Fruit fly (Drosophila melanogaster) whole organism, embryonic: ENCODE measurements around the gene CG5790.

Experiments used
- Ada2b ChIP-seq: fragments of 200-800 bp; sonication (Bioruptor generic); IDR thresholded peaks from 2 replicates; pipeline ENCODE4 v1.3.6; 2022; ENCODE audit warnings: missing biosample characterization, missing genetic modification characterization
- Blimp-1 ChIP-seq: fragments of 200-800 bp; sonication (Bioruptor generic); optimal IDR thresholded peaks from 3 replicates; lab custom pipeline; 2018; ENCODE audit warnings: missing biosample characterization, missing genetic modification characterization, mild to moderate bottlenecking, moderate library complexity, missing genetic modification reagents
- CG10431 ChIP-seq: fragments of 200-800 bp; sonication (Bioruptor generic); optimal IDR thresholded peaks from 3 replicates; lab custom pipeline; 2018; ENCODE audit warnings: missing biosample characterization, mild to moderate bottlenecking, missing genetic modification characterization
- CG11247 ChIP-seq: fragments of 200-800 bp; sonication (Bioruptor generic); IDR thresholded peaks from 2 replicates; pipeline ENCODE4 v1.3.6; 2022; ENCODE audit warnings: missing biosample characterization, missing genetic modification characterization
- CG12071 ChIP-seq: fragments of 200-800 bp; sonication (Bioruptor generic); optimal IDR thresholded peaks from 3 replicates; lab custom pipeline; 2018; ENCODE audit warnings: missing biosample characterization, mild to moderate bottlenecking, missing genetic modification characterization
- CG12219 ChIP-seq: fragments of 200-800 bp; sonication (Bioruptor generic); optimal IDR thresholded peaks from 3 replicates; lab custom pipeline; 2018; ENCODE audit warnings: missing biosample characterization, mild to moderate bottlenecking, missing genetic modification characterization
- CG12391 ChIP-seq: fragments of 200-800 bp; sonication (Bioruptor generic); optimal IDR thresholded peaks from 3 replicates; lab custom pipeline; 2018; ENCODE audit warnings: missing biosample characterization, mild to moderate bottlenecking, missing genetic modification characterization, moderate library complexity
- CG14965 ChIP-seq: fragments of 200-800 bp; sonication (Bioruptor generic); optimal IDR thresholded peaks from 2 replicates; lab custom pipeline; 2016; ENCODE audit warnings: missing biosample characterization, missing genetic modification characterization, borderline replicate concordance
- CG1603 ChIP-seq: fragments of 200-800 bp; sonication (Bioruptor generic); optimal IDR thresholded peaks from 2 replicates; lab custom pipeline; 2019; ENCODE audit warnings: missing biosample characterization, mild to moderate bottlenecking, missing genetic modification characterization, moderate library complexity
- CG1647 ChIP-seq: fragments of 200-800 bp; sonication (Bioruptor generic); optimal IDR thresholded peaks from 3 replicates; lab custom pipeline; 2016; ENCODE audit warnings: missing biosample characterization, missing genetic modification characterization
- CG1792 ChIP-seq: fragments of 200-800 bp; sonication (Bioruptor generic); optimal IDR thresholded peaks from 2 replicates; lab custom pipeline; 2016; ENCODE audit warnings: missing biosample characterization, missing genetic modification characterization
- CG18619 ChIP-seq: fragments of 200-800 bp; sonication (Bioruptor generic); optimal IDR thresholded peaks from 3 replicates; lab custom pipeline; 2017; ENCODE audit warnings: missing biosample characterization, mild to moderate bottlenecking, missing genetic modification characterization
- CG18764 ChIP-seq: fragments of 200-800 bp; sonication (Bioruptor generic); optimal IDR thresholded peaks from 3 replicates; lab custom pipeline; 2016; ENCODE audit warnings: missing biosample characterization, missing genetic modification characterization
- CG31365 ChIP-seq: fragments of 200-800 bp; sonication (Bioruptor generic); optimal IDR thresholded peaks from 2 replicates; lab custom pipeline; 2018; ENCODE audit warnings: missing biosample characterization, mild to moderate bottlenecking, missing genetic modification characterization
- CG3838 ChIP-seq: fragments of 200-800 bp; sonication (Bioruptor generic); optimal IDR thresholded peaks from 3 replicates; lab custom pipeline; 2016; ENCODE audit warnings: missing biosample characterization, missing genetic modification characterization
- CG4730 ChIP-seq: fragments of 200-800 bp; sonication (Bioruptor generic); IDR thresholded peaks from 2 replicates; pipeline ENCODE4 v1.3.6; 2022; ENCODE audit warnings: missing biosample characterization, missing genetic modification characterization
- CG8281 ChIP-seq: fragments of 200-800 bp; sonication (Bioruptor generic); optimal IDR thresholded peaks from 2 replicates; lab custom pipeline; 2018; ENCODE audit warnings: missing biosample characterization, mild to moderate bottlenecking, missing genetic modification characterization, moderate library complexity
- CG8765 ChIP-seq: fragments of 200-800 bp; sonication (Bioruptor generic); IDR thresholded peaks from 2 replicates; pipeline ENCODE4 v1.3.6; 2022; ENCODE audit warnings: missing biosample characterization, missing genetic modification characterization
- CG8924 ChIP-seq: fragments of 200-800 bp; optimal IDR thresholded peaks from 3 replicates; lab custom pipeline; 2019; ENCODE audit warnings: missing biosample characterization, mild to moderate bottlenecking, missing genetic modification characterization, moderate library complexity
- CG9215 ChIP-seq: fragments of 200-800 bp; sonication (Bioruptor generic); IDR thresholded peaks from 2 replicates; pipeline ENCODE4 v1.3.6; 2022; ENCODE audit warnings: missing biosample characterization, missing genetic modification characterization
- CG9437 ChIP-seq: fragments of 200-800 bp; sonication (Bioruptor generic); optimal IDR thresholded peaks from 2 replicates; lab custom pipeline; 2018; ENCODE audit warnings: missing biosample characterization, mild to moderate bottlenecking, missing genetic modification characterization
- Dek ChIP-seq: fragments of 200-800 bp; sonication (Bioruptor generic); optimal IDR thresholded peaks from 3 replicates; lab custom pipeline; 2019; ENCODE audit warnings: missing biosample characterization, mild to moderate bottlenecking, missing genetic modification characterization, moderate library complexity
- Dref ChIP-seq: fragments of 200-800 bp; sonication (Bioruptor generic); IDR thresholded peaks from 2 replicates; pipeline ENCODE4 v1.3.6; 2022; ENCODE audit warnings: missing biosample characterization, missing genetic modification characterization
- Eip74EF ChIP-seq, 2 experiments: fragments of 200-800 bp in 1 of 2; fragments of >200 bp in 1 of 2; sonication (Bioruptor generic) in 1 of 2; optimal IDR thresholded peaks; 2 replicates each; lab custom pipeline; 2017 to 2019; ENCODE audit warnings: missing biosample characterization in 2 of 2, missing genetic modification characterization in 2 of 2, mild to moderate bottlenecking in 1 of 2, moderate library complexity in 1 of 2
- Hey ChIP-seq: fragments of 200-800 bp; sonication (Bioruptor generic); optimal IDR thresholded peaks from 3 replicates; lab custom pipeline; 2018; ENCODE audit warnings: missing biosample characterization, mild to moderate bottlenecking, missing genetic modification characterization
- NFAT ChIP-seq: fragments of 200-800 bp; sonication (Bioruptor generic); IDR thresholded peaks from 2 replicates; pipeline ENCODE4 v1.3.6; 2022; ENCODE audit warnings: missing biosample characterization, missing genetic modification characterization
- Nf-YB ChIP-seq: fragments of 200-800 bp; sonication (Bioruptor generic); optimal IDR thresholded peaks from 3 replicates; lab custom pipeline; 2019; ENCODE audit warnings: missing biosample characterization, mild to moderate bottlenecking, missing genetic modification characterization, moderate library complexity
- PHDP ChIP-seq: fragments of 200-800 bp; sonication (Bioruptor generic); optimal IDR thresholded peaks from 3 replicates; lab custom pipeline; 2018; ENCODE audit warnings: missing biosample characterization, mild to moderate bottlenecking, missing genetic modification characterization, moderate library complexity
- Rfx ChIP-seq: fragments of 200-800 bp; sonication (Bioruptor generic); IDR thresholded peaks from 2 replicates; pipeline ENCODE4 v1.3.6; 2022; ENCODE audit warnings: missing biosample characterization, missing genetic modification characterization
- Sry-β ChIP-seq: fragments of 200-800 bp; sonication (Bioruptor generic); optimal IDR thresholded peaks from 2 replicates; lab custom pipeline; 2018; ENCODE audit warnings: missing biosample characterization, mild to moderate bottlenecking, missing genetic modification characterization, moderate library complexity
- amos ChIP-seq: fragments of 200-800 bp; sonication (Bioruptor generic); IDR thresholded peaks from 2 replicates; pipeline ENCODE4 v1.3.6; 2022; ENCODE audit warnings: missing biosample characterization, missing genetic modification characterization; ENCODE audit not compliant: partially characterized antibody
- crp ChIP-seq, 2 experiments: fragments of 200-800 bp; sonication (Bioruptor generic); optimal IDR thresholded peaks; 2 replicates in 1 of 2; 3 replicates in 1 of 2; lab custom pipeline; 2017; ENCODE audit warnings: missing biosample characterization in 2 of 2, missing genetic modification characterization in 2 of 2, mild to moderate bottlenecking in 1 of 2, moderate library complexity in 1 of 2
- danr ChIP-seq: fragments of 200-800 bp; sonication (Bioruptor generic); IDR thresholded peaks from 2 replicates; pipeline ENCODE4 v1.3.6; 2022; ENCODE audit warnings: missing biosample characterization, missing genetic modification characterization
- disco-r ChIP-seq: fragments of 200-800 bp; sonication (Bioruptor generic); optimal IDR thresholded peaks from 2 replicates; lab custom pipeline; 2016; ENCODE audit warnings: missing biosample characterization, missing genetic modification characterization
- emc ChIP-seq: fragments of 200-800 bp; sonication (Bioruptor generic); optimal IDR thresholded peaks from 2 replicates; lab custom pipeline; 2016; ENCODE audit warnings: missing biosample characterization, missing genetic modification characterization
- ewg ChIP-seq: fragments of 200-800 bp; sonication (Bioruptor generic); optimal IDR thresholded peaks from 3 replicates; lab custom pipeline; 2017; ENCODE audit warnings: mild to moderate bottlenecking, missing biosample characterization, missing genetic modification reagents, missing genetic modification characterization
- eyg ChIP-seq: fragments of 200-800 bp; sonication (Bioruptor generic); optimal IDR thresholded peaks from 3 replicates; lab custom pipeline; 2016; ENCODE audit warnings: missing biosample characterization, missing genetic modification characterization
- gcm2 ChIP-seq: fragments of 200-800 bp; sonication (Bioruptor generic); optimal IDR thresholded peaks from 2 replicates; lab custom pipeline; 2016; ENCODE audit warnings: missing biosample characterization, missing genetic modification characterization
- ind ChIP-seq: fragments of 200-800 bp; sonication (Bioruptor generic); optimal IDR thresholded peaks from 3 replicates; lab custom pipeline; 2016; ENCODE audit warnings: missing biosample characterization, missing genetic modification characterization
- kni ChIP-seq: fragments of 200-800 bp; sonication (Bioruptor generic); optimal IDR thresholded peaks from 3 replicates; lab custom pipeline; 2017; ENCODE audit warnings: mild to moderate bottlenecking, missing biosample characterization, missing genetic modification reagents, missing genetic modification characterization
- lbe ChIP-seq: fragments of 200-800 bp; sonication (Bioruptor generic); optimal IDR thresholded peaks from 2 replicates; lab custom pipeline; 2016; ENCODE audit warnings: missing biosample characterization, mild to moderate bottlenecking, missing genetic modification characterization
- onecut ChIP-seq: fragments of 200-800 bp; sonication (Bioruptor generic); IDR thresholded peaks from 2 replicates; pipeline ENCODE4 v1.3.6; 2022; ENCODE audit warnings: missing biosample characterization, missing genetic modification characterization
- org-1 ChIP-seq: fragments of 200-800 bp; sonication (Bioruptor generic); optimal IDR thresholded peaks from 2 replicates; lab custom pipeline; 2017; ENCODE audit warnings: missing biosample characterization, missing genetic modification characterization
- pfk ChIP-seq: fragments of 200-800 bp; sonication (Bioruptor generic); optimal IDR thresholded peaks from 2 replicates; lab custom pipeline; 2018; ENCODE audit warnings: missing biosample characterization, mild to moderate bottlenecking, missing genetic modification characterization, moderate library complexity
- psq ChIP-seq: fragments of 200-800 bp; sonication (Bioruptor generic); optimal IDR thresholded peaks from 2 replicates; lab custom pipeline; 2017; ENCODE audit warnings: missing biosample characterization, missing genetic modification characterization
- sim ChIP-seq: fragments of 200-800 bp; sonication (Bioruptor generic); IDR thresholded peaks from 2 replicates; pipeline ENCODE4 v1.3.6; 2022; ENCODE audit warnings: missing biosample characterization, missing genetic modification characterization
- slbo ChIP-seq: fragments of 200-800 bp; sonication (Bioruptor generic); IDR thresholded peaks from 2 replicates; pipeline ENCODE4 v1.3.6; 2022; ENCODE audit warnings: missing biosample characterization, missing genetic modification characterization
- tio ChIP-seq: fragments of 200-800 bp; sonication (Bioruptor generic); optimal IDR thresholded peaks from 2 replicates; lab custom pipeline; 2017; ENCODE audit warnings: missing biosample characterization, missing genetic modification characterization, inconsistent platforms
- ttk ChIP-seq: fragments of 200-800 bp; sonication (Bioruptor generic); IDR thresholded peaks from 2 replicates; pipeline ENCODE4 v2.1.2; 2022; ENCODE audit warnings: missing biosample characterization, missing genetic modification characterization
- tup ChIP-seq: fragments of 200-800 bp; sonication (Bioruptor generic); optimal IDR thresholded peaks from 2 replicates; lab custom pipeline; 2016; ENCODE audit warnings: missing biosample characterization, mild to moderate bottlenecking, missing genetic modification characterization, moderate library complexity
- zfh2 ChIP-seq: fragments of 200-800 bp; sonication (Bioruptor generic); optimal IDR thresholded peaks from 2 replicates; lab custom pipeline; 2016; ENCODE audit warnings: missing biosample characterization, missing genetic modification characterization

CG5790 gene

DNA sequence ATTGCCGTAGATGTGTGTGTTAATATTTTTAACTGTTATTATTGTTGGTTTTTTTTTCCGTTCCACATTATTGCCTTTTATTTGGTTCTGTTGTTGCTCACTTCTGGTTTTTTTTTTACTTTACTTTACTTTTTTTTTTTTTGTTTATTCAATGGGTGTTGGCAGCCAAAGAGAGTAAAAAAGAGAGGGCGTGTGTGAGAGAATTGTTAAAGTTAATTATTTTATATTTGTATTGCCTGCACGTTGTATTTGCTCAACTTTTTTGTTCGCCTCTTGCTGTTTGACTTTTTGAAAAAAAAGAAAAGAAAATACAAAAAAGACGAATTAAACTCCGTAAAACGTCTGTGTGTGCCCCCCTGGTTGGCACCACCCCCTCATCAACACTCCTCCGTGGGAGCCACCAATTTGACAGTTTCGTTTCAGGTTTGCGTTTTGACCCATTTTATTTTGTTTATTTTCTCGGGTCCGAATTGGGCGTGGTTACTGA is 33.0 kb downstream of the CG5790 start (continued):
- TF ChIP-seq CG12219 (GFP tag; lab: Kevin White, UChicago) (no peak), ind (GFP tag; lab: Kevin White, UChicago) (no peak), Eip74EF (GFP tag; optimal IDR thresholded peaks at IDR 0.05; lab: Kevin White, UChicago) (no peak), emc (no peak), slbo (no peak), CG11247 (GFP tag; lab: Robert Waterston, UW) (no peak), CG31365 (tag; lab: Kevin White, UChicago) (no peak), CG8765 (GFP tag; lab: Robert Waterston, UW) (no peak), disco-r (no peak), ewg (GFP tag; lab: Kevin White, UChicago) (no peak), CG1792 (GFP tag; lab: Kevin White, UChicago) (no peak), Dref (GFP tag; lab: Robert Waterston, UW) (no peak), Ada2b (no peak), CG3838 (GFP tag; lab: Kevin White, UChicago) (no peak), lbe (peak; percentile 53), crp (GFP tag; optimal IDR thresholded peaks at IDR 0.05; lab: Kevin White, UChicago) (no peak), CG1647 (GFP tag; lab: Kevin White, UChicago) (no peak), CG18619 (GFP tag; lab: Kevin White, UChicago) (no peak), CG1603 (tag; lab: Kevin White, UChicago) (no peak), CG8281 (tag; lab: Kevin White, UChicago) (no peak), Dek (tag; lab: Kevin White, UChicago) (no peak), kni (GFP tag; lab: Kevin White, UChicago) (peak; percentile 85), org-1 (GFP tag; lab: Kevin White, UChicago) (no peak), NFAT (GFP tag; lab: Robert Waterston, UW) (no peak), CG4730 (GFP tag; lab: Robert Waterston, UW) (no peak), psq (GFP tag; lab: Kevin White, UChicago) (no peak), CG18764 (GFP tag; lab: Kevin White, UChicago) (no peak), Hey (no peak), CG14965 (GFP tag; lab: Kevin White, UChicago) (no peak), PHDP (peak; percentile 19), gcm2 (GFP tag; lab: Kevin White, UChicago) (no peak), tio (no peak), zfh2 (GFP tag; lab: Kevin White, UChicago) (no peak), eyg (GFP tag; lab: Kevin White, UChicago) (no peak), Blimp-1 (GFP tag; lab: Kevin White, UChicago) (peak; percentile 34), pfk (no peak), CG12391 (tag; lab: Kevin White, UChicago) (no peak), Sry-β (GFP tag; lab: Kevin White, UChicago) (no peak), Rfx (GFP tag; lab: Robert Waterston, UW) (no peak), CG8924 (tag; lab: Kevin White, UChicago) (no peak), tup (GFP tag; lab: Kevin White, UChicago) (no peak), Nf-YB (GFP tag; lab: Kevin White, UChicago) (no peak), danr (GFP tag; lab: Robert Waterston, UW) (no peak), CG9437 (GFP tag; lab: Kevin White, UChicago) (no peak), amos (GFP tag; lab: Robert Waterston, UW) (no peak), sim (GFP tag; lab: Robert Waterston, UW) (no peak), CG12071 (no peak), onecut (no peak), ttk (no peak), CG9215 (GFP tag; lab: Robert Waterston, UW) (no peak), CG10431 (GFP tag; lab: Kevin White, UChicago) (peak; percentile 35)
